Fruit fly (Drosophila melanogaster) whole organism, embryonic: ENCODE measurements around the gene Cks85A.

Experiments
- Ada2b ChIP-seq: fragments of 200-800 bp; sonication (Bioruptor generic); IDR thresholded peaks from 2 replicates; pipeline ENCODE4 v1.3.6; 2022; ENCODE audit warnings: missing biosample characterization, missing genetic modification characterization
- Antp ChIP-seq: fragments of 200-800 bp; sonication (Bioruptor generic); optimal IDR thresholded peaks from 3 replicates; lab custom pipeline; 2016; ENCODE audit warnings: missing biosample characterization, missing genetic modification characterization
- B-H1 ChIP-seq: fragments of 200-800 bp; sonication (Bioruptor generic); IDR thresholded peaks from 3 replicates; pipeline ENCODE4 v1.3.6; 2022; ENCODE audit warnings: missing biosample characterization, missing genetic modification characterization
- CG10543 ChIP-seq: fragments of 200-800 bp; sonication (Bioruptor generic); optimal IDR thresholded peaks from 3 replicates; lab custom pipeline; 2017; ENCODE audit warnings: missing biosample characterization, mild to moderate bottlenecking, missing genetic modification characterization, moderate library complexity
- CG10654 ChIP-seq: fragments of 200-800 bp; sonication (Bioruptor generic); optimal IDR thresholded peaks from 2 replicates; lab custom pipeline; 2016; ENCODE audit warnings: missing biosample characterization, missing genetic modification characterization
- CG11085 ChIP-seq: fragments of 200-800 bp; sonication (Bioruptor generic); IDR thresholded peaks from 2 replicates; pipeline ENCODE4 v1.3.6; 2022; ENCODE audit warnings: missing biosample characterization, missing genetic modification characterization
- CG11093 ChIP-seq: fragments of 200-800 bp; sonication (Bioruptor generic); IDR thresholded peaks from 3 replicates; pipeline ENCODE4 v1.3.6; 2022; ENCODE audit warnings: missing biosample characterization, missing genetic modification characterization
- CG11504 ChIP-seq: fragments of 200-800 bp; sonication (Bioruptor generic); optimal IDR thresholded peaks from 3 replicates; lab custom pipeline; 2019; ENCODE audit warnings: missing biosample characterization, mild to moderate bottlenecking, missing genetic modification characterization, moderate library complexity
- CG1233 ChIP-seq: fragments of 200-800 bp; sonication (Bioruptor generic); optimal IDR thresholded peaks from 4 replicates; lab custom pipeline; 2018; ENCODE audit warnings: missing biosample characterization, mild to moderate bottlenecking, missing genetic modification characterization
- CG12659 ChIP-seq: fragments of 200-800 bp; sonication (Bioruptor generic); optimal IDR thresholded peaks from 3 replicates; lab custom pipeline; 2017; ENCODE audit warnings: mild to moderate bottlenecking, missing biosample characterization, missing genetic modification reagents, missing genetic modification characterization
- CG12769 ChIP-seq: fragments of 200-800 bp; sonication (Bioruptor generic); optimal IDR thresholded peaks from 2 replicates; lab custom pipeline; 2019; ENCODE audit warnings: missing biosample characterization, mild to moderate bottlenecking, missing genetic modification characterization, moderate library complexity
- CG13123 ChIP-seq: fragments of 200-800 bp; sonication (Bioruptor generic); optimal IDR thresholded peaks from 2 replicates; lab custom pipeline; 2016; ENCODE audit warnings: missing biosample characterization, missing genetic modification characterization
- CG14050 ChIP-seq: fragments of 200-800 bp; sonication (Bioruptor generic); IDR thresholded peaks from 3 replicates; pipeline ENCODE4 v1.3.6; 2022; ENCODE audit warnings: missing biosample characterization, missing genetic modification characterization
- CG15011 ChIP-seq: fragments of 200-800 bp; sonication (Bioruptor generic); optimal IDR thresholded peaks from 3 replicates; lab custom pipeline; 2018; ENCODE audit warnings: missing biosample characterization, mild to moderate bottlenecking, missing genetic modification characterization
- CG1529 ChIP-seq: fragments of 200-800 bp; sonication (Bioruptor generic); optimal IDR thresholded peaks from 3 replicates; lab custom pipeline; 2018; ENCODE audit warnings: missing biosample characterization, missing genetic modification characterization
- CG1602 ChIP-seq: fragments of 200-800 bp; sonication (Bioruptor generic); optimal IDR thresholded peaks from 3 replicates; lab custom pipeline; 2016; ENCODE audit warnings: missing biosample characterization, missing genetic modification characterization
- CG17385 ChIP-seq: fragments of 200-800 bp; sonication (Bioruptor generic); optimal IDR thresholded peaks from 3 replicates; lab custom pipeline; 2018; ENCODE audit warnings: missing biosample characterization, mild to moderate bottlenecking, missing genetic modification characterization
- CG18011 ChIP-seq: fragments of 200-800 bp; sonication (Bioruptor generic); optimal IDR thresholded peaks from 2 replicates; lab custom pipeline; 2017; ENCODE audit warnings: missing biosample characterization, missing genetic modification characterization, mild to moderate bottlenecking, moderate library complexity, missing genotype
- CG34422 ChIP-seq: fragments of 200-800 bp; sonication (Bioruptor generic); IDR thresholded peaks from 3 replicates; pipeline ENCODE4 v1.3.6; 2022; ENCODE audit warnings: missing biosample characterization, missing genetic modification characterization
- CG4424 ChIP-seq: fragments of 200-800 bp; sonication (Bioruptor generic); optimal IDR thresholded peaks from 3 replicates; lab custom pipeline; 2016; ENCODE audit warnings: missing biosample characterization, missing genetic modification characterization
- CG4707 ChIP-seq: fragments of 200-800 bp; sonication (Bioruptor generic); optimal IDR thresholded peaks from 2 replicates; lab custom pipeline; 2018; ENCODE audit warnings: missing biosample characterization, mild to moderate bottlenecking, missing genetic modification characterization, moderate library complexity
- CG5245 ChIP-seq: fragments of 200-800 bp; sonication (Bioruptor generic); optimal IDR thresholded peaks from 3 replicates; lab custom pipeline; 2016; ENCODE audit warnings: missing biosample characterization, missing genetic modification characterization
- CG5953 ChIP-seq: fragments of 200-800 bp; sonication (Bioruptor generic); IDR thresholded peaks from 2 replicates; pipeline ENCODE4 v1.3.6; 2022; ENCODE audit warnings: missing biosample characterization, missing genetic modification characterization
- CG6689 ChIP-seq: fragments of 200-800 bp; sonication (Bioruptor generic); IDR thresholded peaks from 2 replicates; pipeline ENCODE4 v1.3.6; 2022; ENCODE audit warnings: missing biosample characterization, missing genetic modification characterization
- CG7556 ChIP-seq: fragments of 200-800 bp; sonication (Bioruptor generic); optimal IDR thresholded peaks from 2 replicates; lab custom pipeline; 2017; ENCODE audit warnings: missing biosample characterization, mild to moderate bottlenecking, missing genetic modification characterization
- CG7839 ChIP-seq: fragments of 200-800 bp; sonication (Bioruptor generic); optimal IDR thresholded peaks from 3 replicates; lab custom pipeline; 2018; ENCODE audit warnings: missing biosample characterization, mild to moderate bottlenecking, missing genetic modification characterization, moderate library complexity
- CG7963 ChIP-seq: fragments of 200-800 bp; sonication (Bioruptor generic); IDR thresholded peaks from 3 replicates; pipeline ENCODE4 v1.3.6; 2022; ENCODE audit warnings: missing biosample characterization, missing genetic modification characterization; ENCODE audit not compliant: partially characterized antibody
- Deaf1 ChIP-seq: fragments of 200-800 bp; optimal IDR thresholded peaks from 3 replicates; lab custom pipeline; 2019; ENCODE audit warnings: missing biosample characterization, mild to moderate bottlenecking, missing genetic modification characterization, moderate library complexity
- Dek ChIP-seq: fragments of 200-800 bp; sonication (Bioruptor generic); optimal IDR thresholded peaks from 3 replicates; lab custom pipeline; 2019; ENCODE audit warnings: missing biosample characterization, mild to moderate bottlenecking, missing genetic modification characterization, moderate library complexity
- E2f2 ChIP-seq: fragments of 200-800 bp; sonication (Bioruptor generic); IDR thresholded peaks from 2 replicates; pipeline ENCODE4 v1.3.6; 2022; ENCODE audit warnings: missing biosample characterization, missing genetic modification characterization
- Hr3 ChIP-seq: fragments of 200-800 bp; sonication (Bioruptor generic); optimal IDR thresholded peaks from 3 replicates; lab custom pipeline; 2016; ENCODE audit warnings: missing biosample characterization, missing genetic modification characterization
- Lhr ChIP-seq: fragments of 200-800 bp; sonication (Bioruptor generic); optimal IDR thresholded peaks from 3 replicates; lab custom pipeline; 2017; ENCODE audit warnings: mild to moderate bottlenecking, missing biosample characterization, missing genetic modification reagents, missing genetic modification characterization
- Optix ChIP-seq: fragments of 200-800 bp; sonication (Bioruptor generic); IDR thresholded peaks from 3 replicates; pipeline ENCODE4 v1.3.6; 2022; ENCODE audit warnings: missing biosample characterization, missing genetic modification characterization
- Ptx1 ChIP-seq: fragments of 200-800 bp; sonication (Bioruptor generic); IDR thresholded peaks from 2 replicates; pipeline ENCODE4 v1.3.6; 2022; ENCODE audit warnings: missing biosample characterization, missing genetic modification characterization
- croc ChIP-seq: fragments of 200-800 bp; sonication (Bioruptor generic); conservative IDR thresholded peaks from 3 replicates; pipeline ENCODE4 v1.3.6; 2022; ENCODE audit warnings: missing biosample characterization, missing genetic modification characterization
- dysf ChIP-seq: fragments of 200-800 bp; sonication (Bioruptor generic); IDR thresholded peaks from 3 replicates; pipeline ENCODE4 v1.3.6; 2022; ENCODE audit warnings: missing biosample characterization, missing genetic modification characterization
- fd102C ChIP-seq: fragments of 200-800 bp; sonication (Bioruptor generic); optimal IDR thresholded peaks from 2 replicates; lab custom pipeline; 2018; ENCODE audit warnings: missing biosample characterization, mild to moderate bottlenecking, missing genetic modification characterization, moderate library complexity
- fd96Cb ChIP-seq: fragments of 200-800 bp; sonication (Bioruptor generic); optimal IDR thresholded peaks from 2 replicates; lab custom pipeline; 2018; ENCODE audit warnings: missing biosample characterization, mild to moderate bottlenecking, missing genetic modification characterization, moderate library complexity
- gcm ChIP-seq: fragments of 200-800 bp; sonication (Bioruptor generic); optimal IDR thresholded peaks from 2 replicates; lab custom pipeline; 2019; ENCODE audit warnings: missing biosample characterization, mild to moderate bottlenecking, missing genetic modification characterization, moderate library complexity
- h ChIP-seq: fragments of >200 bp; optimal IDR thresholded peaks from 2 replicates; lab custom pipeline; 2017
- lilli ChIP-seq: fragments of 200-800 bp; sonication (Bioruptor generic); optimal IDR thresholded peaks from 3 replicates; lab custom pipeline; 2016; ENCODE audit warnings: missing biosample characterization, missing genetic modification characterization
- nmo ChIP-seq: fragments of 200-800 bp; sonication (Bioruptor generic); optimal IDR thresholded peaks from 2 replicates; lab custom pipeline; 2018; ENCODE audit warnings: missing biosample characterization, mild to moderate bottlenecking, missing genetic modification characterization, moderate library complexity
- org-1 ChIP-seq: fragments of 200-800 bp; sonication (Bioruptor generic); optimal IDR thresholded peaks from 2 replicates; lab custom pipeline; 2017; ENCODE audit warnings: missing biosample characterization, missing genetic modification characterization
- ro ChIP-seq: fragments of 200-800 bp; sonication (Bioruptor generic); IDR thresholded peaks from 2 replicates; pipeline ENCODE4 v1.3.6; 2022; ENCODE audit warnings: missing biosample characterization, missing genetic modification characterization
- sim ChIP-seq: fragments of 200-800 bp; sonication (Bioruptor generic); IDR thresholded peaks from 2 replicates; pipeline ENCODE4 v1.3.6; 2022; ENCODE audit warnings: missing biosample characterization, missing genetic modification characterization
- slou ChIP-seq: fragments of 200-800 bp; sonication (Bioruptor generic); optimal IDR thresholded peaks from 3 replicates; lab custom pipeline; 2016; ENCODE audit warnings: missing biosample characterization, missing genetic modification characterization
- slp2 ChIP-seq: fragments of 200-800 bp; sonication (Bioruptor generic); optimal IDR thresholded peaks from 2 replicates; lab custom pipeline; 2016; ENCODE audit warnings: missing biosample characterization, missing genetic modification characterization
- ssp ChIP-seq: fragments of 200-800 bp; sonication (Bioruptor generic); IDR thresholded peaks from 2 replicates; pipeline ENCODE4 v1.3.6; 2022; ENCODE audit warnings: missing biosample characterization, missing genetic modification characterization
- vvl ChIP-seq: fragments of 200-800 bp; sonication (Bioruptor generic); IDR thresholded peaks from 2 replicates; pipeline ENCODE4 v1.3.6; 2022; ENCODE audit warnings: missing biosample characterization, missing genetic modification characterization
- wdn ChIP-seq: fragments of 200-800 bp; sonication (Bioruptor generic); IDR thresholded peaks from 2 replicates; pipeline ENCODE4 v1.3.6; 2022; ENCODE audit warnings: missing biosample characterization, missing genetic modification characterization
- zf30C ChIP-seq: fragments of 200-800 bp; sonication (Bioruptor generic); optimal IDR thresholded peaks from 3 replicates; lab custom pipeline; 2018; ENCODE audit warnings: missing biosample characterization, mild to moderate bottlenecking, missing genetic modification characterization

Cks85A gene

DNA sequence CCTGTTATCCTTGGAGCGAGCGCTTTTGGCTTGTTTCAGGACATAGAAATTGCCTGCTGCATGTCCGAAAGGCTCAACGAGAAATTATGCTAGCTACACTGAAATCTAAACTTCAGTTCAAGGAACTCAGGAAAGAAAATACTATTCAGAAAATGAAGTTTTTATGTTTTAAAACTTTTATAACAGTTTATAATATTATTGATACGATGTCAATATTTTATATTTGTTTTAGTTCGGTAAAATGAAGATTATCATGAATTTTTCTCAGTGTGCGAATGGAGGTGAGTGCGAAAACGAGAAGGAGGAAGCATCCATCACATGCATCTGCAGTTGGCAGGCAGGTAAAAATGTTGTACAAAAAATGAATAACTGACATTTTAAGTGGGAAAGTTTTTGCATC is 28.1 kb upstream of the Cks85A start:
- peak; percentile 73 for TF ChIP-seq Ada2b (GFP tag; lab: Robert Waterston, UW)
- peak; percentile 54; the same call in 1 of the 3 replicates for TF ChIP-seq dysf
- TF ChIP-seq CG4424 (GFP tag; lab: Kevin White, UChicago) = peak; percentile 59
- peak; percentile 49 for TF ChIP-seq org-1
- peak; percentile 67 for TF ChIP-seq CG7556 (GFP tag; lab: Kevin White, UChicago)
- TF ChIP-seq CG11504 = peak; percentile 79
- TF ChIP-seq croc = peak; percentile 46; the same call in 1 of the 3 replicates
- TF ChIP-seq slou = no peak
- TF ChIP-seq CG7963 = no peak
- TF ChIP-seq sim = peak; percentile 63; the same call in 1 of the 2 replicates
- peak; percentile 37 for TF ChIP-seq Dek (tag; lab: Kevin White, UChicago)
- peak; percentile 37; the same call in 1 of the 2 replicates for TF ChIP-seq E2f2 (GFP tag; lab: Robert Waterston, UW)
- TF ChIP-seq CG11093 (GFP tag; lab: Robert Waterston, UW) = peak; percentile 54; the same call in 2 of the 3 replicates
- peak; percentile 22 for TF ChIP-seq Lhr (GFP tag; lab: Kevin White, UChicago)
- peak; percentile 31; the same call in 2 of the 3 replicates for TF ChIP-seq B-H1 (GFP tag; lab: Robert Waterston, UW)
- peak; percentile 45 for TF ChIP-seq CG1602
- TF ChIP-seq Optix = no peak
- peak; percentile 24 for TF ChIP-seq zf30C
- TF ChIP-seq slp2 (GFP tag; lab: Kevin White, UChicago) = no peak
- peak; percentile 65 for TF ChIP-seq CG7839 (tag; lab: Kevin White, UChicago)
- peak; percentile 73 for TF ChIP-seq vvl (GFP tag; lab: Robert Waterston, UW)
- peak; percentile 63 for TF ChIP-seq CG6689
- TF ChIP-seq wdn (GFP tag; lab: Robert Waterston, UW) = 0 out of 2 replicates have a peak, but pooled peaks have one; percentile 4
- TF ChIP-seq CG15011 (GFP tag; lab: Kevin White, UChicago) = peak; percentile 14
- peak; percentile 53 for TF ChIP-seq gcm (GFP tag; lab: Kevin White, UChicago)
- TF ChIP-seq CG5953 = no peak; the same call in 1 of the 2 replicates
- TF ChIP-seq CG13123 (GFP tag; lab: Kevin White, UChicago) = peak; percentile 35
- peak; percentile 44 for TF ChIP-seq fd96Cb (tag; lab: Kevin White, UChicago)
- peak; percentile 23 for TF ChIP-seq CG12659 (GFP tag; lab: Kevin White, UChicago)
- TF ChIP-seq CG1529 (GFP tag; lab: Kevin White, UChicago) = peak; percentile 61
- TF ChIP-seq CG5245 (GFP tag; lab: Kevin White, UChicago) = peak; percentile 33
- peak; percentile 27 for TF ChIP-seq Deaf1 (tag; lab: Kevin White, UChicago)
- peak; percentile 37; the same call in 1 of the 3 replicates for TF ChIP-seq CG14050 (GFP tag; lab: Robert Waterston, UW)
- TF ChIP-seq CG12769 (tag; lab: Kevin White, UChicago) = peak; percentile 7
- TF ChIP-seq CG18011 (GFP tag; lab: Kevin White, UChicago) = no peak
- no peak for TF ChIP-seq Antp (GFP tag; lab: Kevin White, UChicago)
- peak; percentile 70 for TF ChIP-seq nmo
- TF ChIP-seq CG11085 = 0 out of 2 replicates have a peak, but pooled peaks have one; percentile 22
- TF ChIP-seq CG10543 (GFP tag; lab: Kevin White, UChicago) = no peak
- TF ChIP-seq CG10654 = peak; percentile 11
- TF ChIP-seq CG4707 (GFP tag; lab: Kevin White, UChicago) = peak; percentile 28
- TF ChIP-seq ssp (GFP tag; lab: Robert Waterston, UW) = peak; percentile 30; the same call in 1 of the 2 replicates
- peak; percentile 6 for TF ChIP-seq CG1233
- TF ChIP-seq Hr3 (GFP tag; lab: Kevin White, UChicago) = peak; percentile 49
- TF ChIP-seq fd102C (GFP tag; lab: Kevin White, UChicago) = peak; percentile 25
- peak; percentile 64 for TF ChIP-seq CG17385 (GFP tag; lab: Kevin White, UChicago)
- peak; percentile 58 for TF ChIP-seq lilli (GFP tag; lab: Kevin White, UChicago)
- TF ChIP-seq ro (GFP tag; lab: Robert Waterston, UW) = no peak; the same call in 1 of the 2 replicates
- no peak for TF ChIP-seq h (lab: Kevin White, UChicago)
- TF ChIP-seq Ptx1 = peak; percentile 56; the same call in 1 of the 2 replicates
- peak; percentile 56; the same call in 2 of the 3 replicates for TF ChIP-seq CG34422 (GFP tag; lab: Robert Waterston, UW)
